Fruit fly (Drosophila melanogaster) whole organism, prepupa: ENCODE results near the gene snRNP-U1-70K.

Experiments
- CG11294 ChIP-seq: fragments of 200-800 bp; sonication (Bioruptor generic); IDR thresholded peaks from 2 replicates; pipeline ENCODE4 v1.3.6; 2022; ENCODE audit warnings: missing biosample characterization, missing genetic modification characterization
- CG16779 ChIP-seq: fragments of 200-800 bp; sonication (Bioruptor generic); optimal IDR thresholded peaks from 3 replicates; lab custom pipeline; 2017; ENCODE audit warnings: missing biosample characterization, mild to moderate bottlenecking, missing genetic modification characterization
- CG4318 ChIP-seq: fragments of 200-800 bp; sonication (Bioruptor generic); optimal IDR thresholded peaks from 3 replicates; lab custom pipeline; 2017; ENCODE audit warnings: missing biosample characterization, mild to moderate bottlenecking, missing genetic modification characterization

- TF ChIP-seq CG4318 (GFP tag; lab: Kevin White, UChicago) = no peak
- no peak for TF ChIP-seq CG11294
- TF ChIP-seq CG16779 (tag; lab: Kevin White, UChicago) = no peak
These were observed 27.2 kb upstream of the snRNP-U1-70K start for dm6 chr2L:6998736-6999135.
